Fruit fly (Drosophila melanogaster): ENCODE measurements around the gene ecd.

Gene ecd

DNA sequence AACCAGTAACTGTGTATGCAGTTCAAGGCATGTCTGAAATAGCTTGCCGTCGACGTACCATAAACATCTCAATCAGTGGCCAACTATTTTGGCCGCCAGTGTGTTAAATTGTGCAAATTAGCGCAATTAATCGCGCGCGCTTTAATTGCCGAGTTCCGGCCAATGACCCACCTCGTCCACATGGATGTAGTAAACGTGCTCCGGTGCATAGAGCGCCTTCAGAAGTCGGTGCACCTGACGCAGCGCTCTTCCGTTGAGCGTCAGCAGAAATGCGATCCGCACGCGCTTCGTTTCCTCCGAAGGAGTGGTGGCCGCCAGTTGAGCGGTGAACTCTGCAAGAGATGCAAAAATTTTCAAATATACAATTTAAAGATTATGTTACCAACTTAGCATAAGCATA, 4.4 kb downstream of the ecd start:
- no peak for TF ChIP-seq rgr (GFP tag; optimal IDR thresholded peaks at IDR 0.05)
- no peak for TF ChIP-seq Vsx2 (GFP tag; optimal IDR thresholded peaks at IDR 0.05; ENCODE audit: partially characterized antibody)
- TF ChIP-seq jim (GFP tag; optimal IDR thresholded peaks at IDR 0.05), result no peak
- TF ChIP-seq Dfd (GFP tag; optimal IDR thresholded peaks at IDR 0.05), result no peak
- no peak for TF ChIP-seq Dif (GFP tag; optimal IDR thresholded peaks at IDR 0.05; ENCODE audit: partially characterized antibody)

DNA sequence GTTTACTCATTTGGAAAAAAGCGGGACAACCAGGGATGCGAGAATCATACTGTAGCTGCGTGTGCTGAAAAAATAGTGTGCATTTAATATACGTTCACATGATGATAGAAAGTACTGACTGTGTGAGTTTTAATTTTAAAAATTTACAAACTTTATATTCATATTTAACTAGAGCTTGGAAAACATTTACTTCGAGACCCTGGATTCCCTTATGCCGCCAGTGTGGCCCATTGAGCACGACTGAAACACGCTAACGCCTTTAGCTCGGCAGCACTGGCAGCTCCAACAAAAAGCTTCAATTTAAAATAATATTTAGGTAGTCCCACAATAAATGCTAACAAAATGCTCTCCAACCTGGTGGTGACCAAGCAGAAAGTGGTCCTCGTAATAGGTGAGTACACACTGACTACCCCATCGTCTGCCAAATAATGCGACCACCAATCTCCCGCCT, 8.2 kb downstream of the ecd start, which contains the start of the genes CG1275 and Elp5:
Gene CG1275 (minus strand): TSS at position 12 of the 451 bp plus-strand sequence.
Gene Elp5 (plus strand): TSS at position 45 of the 451 bp plus-strand sequence.
- peak; percentile 98 for TF ChIP-seq Hnf4 (GFP tag; optimal IDR thresholded peaks at IDR 0.05)
- peak; percentile 96 for TF ChIP-seq CG32264 (GFP tag; optimal IDR thresholded peaks at IDR 0.05)
- no peak for TF ChIP-seq lola (GFP tag; optimal IDR thresholded peaks at IDR 0.05)
- peak; percentile 95 for TF ChIP-seq woc (GFP tag; optimal IDR thresholded peaks at IDR 0.05)
- TF ChIP-seq Dif (GFP tag; optimal IDR thresholded peaks at IDR 0.05; ENCODE audit: partially characterized antibody), result no peak
- TF ChIP-seq Hr78 (GFP tag; optimal IDR thresholded peaks at IDR 0.05), result no peak
- peak; percentile 85 for TF ChIP-seq jim (GFP tag; optimal IDR thresholded peaks at IDR 0.05)
- TF ChIP-seq h (GFP tag; optimal IDR thresholded peaks at IDR 0.05), result peak; percentile 100
- peak; percentile 95 for TF ChIP-seq GATAd (GFP tag; optimal IDR thresholded peaks at IDR 0.05)
- no peak for TF ChIP-seq usp (GFP tag; optimal IDR thresholded peaks at IDR 0.05)
- TF ChIP-seq Dfd (GFP tag; optimal IDR thresholded peaks at IDR 0.05), result no peak
- peak; percentile 97 for TF ChIP-seq OdsH (GFP tag; optimal IDR thresholded peaks at IDR 0.05)
- TF ChIP-seq HLH106 (tag; optimal IDR thresholded peaks at IDR 0.05), result peak; percentile 99
- TF ChIP-seq sage (GFP tag; optimal IDR thresholded peaks at IDR 0.05), result peak; percentile 94
- peak; percentile 91 for TF ChIP-seq Mio (GFP tag; optimal IDR thresholded peaks at IDR 0.05)
- TF ChIP-seq Vsx2 (GFP tag; optimal IDR thresholded peaks at IDR 0.05; ENCODE audit: partially characterized antibody), result no peak
- TF ChIP-seq tai (GFP tag; optimal IDR thresholded peaks at IDR 0.05), result no peak
- no peak for TF ChIP-seq dsf (GFP tag; optimal IDR thresholded peaks at IDR 0.05; ENCODE audit: borderline replicate concordance)
- peak; percentile 31 for TF ChIP-seq Myc (optimal IDR thresholded peaks at IDR 0.05)
- TF ChIP-seq Rel (GFP tag; optimal IDR thresholded peaks at IDR 0.05), result peak; percentile 95
- TF ChIP-seq Rel (tag; optimal IDR thresholded peaks at IDR 0.05), result peak; percentile 94
- peak; percentile 95 for TF ChIP-seq dmrt93B (GFP tag; optimal IDR thresholded peaks at IDR 0.05)
- TF ChIP-seq fru (GFP tag; optimal IDR thresholded peaks at IDR 0.05), result peak; percentile 97
- peak; percentile 99 for TF ChIP-seq rgr (GFP tag; optimal IDR thresholded peaks at IDR 0.05)
- TF ChIP-seq CG9705 (GFP tag; optimal IDR thresholded peaks at IDR 0.05), result peak; percentile 97
- TF ChIP-seq foxo (GFP tag; optimal IDR thresholded peaks at IDR 0.05), result peak; percentile 91 to 98
- no peak for TF ChIP-seq pan (optimal IDR thresholded peaks at IDR 0.05)
- TF ChIP-seq Abd-B (GFP tag; optimal IDR thresholded peaks at IDR 0.05), result no peak
- no peak for TF ChIP-seq N (GFP tag; optimal IDR thresholded peaks at IDR 0.05)
- TF ChIP-seq Hr83 (GFP tag; optimal IDR thresholded peaks at IDR 0.05; ENCODE audit: poor library complexity, severe bottlenecking), result peak; percentile 98
- peak; percentile 99 for TF ChIP-seq br (GFP tag; optimal IDR thresholded peaks at IDR 0.05)
- no peak for TF ChIP-seq dl (GFP tag; optimal IDR thresholded peaks at IDR 0.05; ENCODE audit: insufficient read depth in 1 of 2, partially characterized antibody in 2 of 2)
- TF ChIP-seq CrebA (GFP tag; optimal IDR thresholded peaks at IDR 0.05; ENCODE audit: borderline replicate concordance), result no peak
- peak; percentile 95 for TF ChIP-seq psq (GFP tag; optimal IDR thresholded peaks at IDR 0.05)
- peak; percentile 96 for TF ChIP-seq sv (GFP tag; optimal IDR thresholded peaks at IDR 0.05)
- peak; percentile 98 for TF ChIP-seq ey (GFP tag; optimal IDR thresholded peaks at IDR 0.05)
- TF ChIP-seq Jra (GFP tag; optimal IDR thresholded peaks at IDR 0.05), result peak; percentile 97
- TF ChIP-seq Sp1 (GFP tag; optimal IDR thresholded peaks at IDR 0.05), result peak; percentile 98
- no peak for TF ChIP-seq brk (GFP tag; optimal IDR thresholded peaks at IDR 0.05)

All from whole organism, wandering third instar larva.